Fruit fly (Drosophila melanogaster): ENCODE data around the gene CG6661.

CG6661 gene

dm6 chr3L:14055815-14056516 lies 21.4 kb downstream of the CG6661 start (continued):
- TF ChIP-seq schlank (tag; optimal IDR thresholded peaks at IDR 0.05): no peak
- no peak for TF ChIP-seq CG11695 (GFP tag; IDR thresholded peaks at IDR 0.05)
- TF ChIP-seq CG1832 (GFP tag; optimal IDR thresholded peaks at IDR 0.05): peak; percentile 85
- no peak for TF ChIP-seq CG12155 (GFP tag; optimal IDR thresholded peaks at IDR 0.05)
- no peak for TF ChIP-seq C15 (GFP tag; IDR thresholded peaks at IDR 0.05)
- TF ChIP-seq CG3281 (GFP tag; optimal IDR thresholded peaks at IDR 0.05): no peak
- TF ChIP-seq unpg (GFP tag; optimal IDR thresholded peaks at IDR 0.05): no peak
- no peak for TF ChIP-seq Gug (GFP tag; IDR thresholded peaks at IDR 0.05)
- TF ChIP-seq CG13287 (GFP tag; IDR thresholded peaks at IDR 0.05; ENCODE audit: partially characterized antibody): no peak
- no peak for TF ChIP-seq tx (GFP tag; optimal IDR thresholded peaks at IDR 0.05)
- TF ChIP-seq CG2199 (GFP tag; IDR thresholded peaks at IDR 0.05): peak; percentile 72; the same call in 1 of the 3 replicates
- TF ChIP-seq zen2 (GFP tag; IDR thresholded peaks at IDR 0.05; ENCODE audit: partially characterized antibody): no peak
- no peak for TF ChIP-seq CG2129 (GFP tag; IDR thresholded peaks at IDR 0.05; ENCODE audit: partially characterized antibody)
- TF ChIP-seq CG1647 (GFP tag; optimal IDR thresholded peaks at IDR 0.05): no peak
- TF ChIP-seq odd (GFP tag; optimal IDR thresholded peaks at IDR 0.05): no peak
- TF ChIP-seq NFAT (GFP tag; IDR thresholded peaks at IDR 0.05): no peak
- no peak for TF ChIP-seq ato (GFP tag; IDR thresholded peaks at IDR 0.05; ENCODE audit: partially characterized antibody)
- no peak for TF ChIP-seq ind (GFP tag; optimal IDR thresholded peaks at IDR 0.05)
- TF ChIP-seq cato (GFP tag; optimal IDR thresholded peaks at IDR 0.05; ENCODE audit: borderline replicate concordance): no peak
- TF ChIP-seq luna (GFP tag; optimal IDR thresholded peaks at IDR 0.05): no peak
- no peak for TF ChIP-seq CG4424 (GFP tag; optimal IDR thresholded peaks at IDR 0.05)
- no peak for TF ChIP-seq NfI (GFP tag; optimal IDR thresholded peaks at IDR 0.05)
- TF ChIP-seq CG10462 (GFP tag; optimal IDR thresholded peaks at IDR 0.05): no peak
- no peak for TF ChIP-seq CG10959 (GFP tag; IDR thresholded peaks at IDR 0.05)
- no peak for TF ChIP-seq prd (optimal IDR thresholded peaks at IDR 0.05)
- TF ChIP-seq prd (GFP tag; IDR thresholded peaks at IDR 0.05): no peak
- no peak for TF ChIP-seq lola (GFP tag; optimal IDR thresholded peaks at IDR 0.05)
- no peak for TF ChIP-seq Jarid2 (GFP tag; optimal IDR thresholded peaks at IDR 0.05)
- TF ChIP-seq CG6765 (GFP tag; optimal IDR thresholded peaks at IDR 0.05): no peak
- peak; percentile 57 for TF ChIP-seq CG7987 (GFP tag; optimal IDR thresholded peaks at IDR 0.05)
- TF ChIP-seq gt (GFP tag; IDR thresholded peaks at IDR 0.05): no peak
- no peak for TF ChIP-seq org-1 (GFP tag; optimal IDR thresholded peaks at IDR 0.05)
- no peak for TF ChIP-seq zfh2 (GFP tag; optimal IDR thresholded peaks at IDR 0.05)
- TF ChIP-seq CG5180 (GFP tag; optimal IDR thresholded peaks at IDR 0.05): no peak
- peak; percentile 16 for TF ChIP-seq tup (GFP tag; optimal IDR thresholded peaks at IDR 0.05)
- no peak for TF ChIP-seq CG8388 (GFP tag; optimal IDR thresholded peaks at IDR 0.05)
- TF ChIP-seq CG4360 (GFP tag; IDR thresholded peaks at IDR 0.05): no peak
- no peak for TF ChIP-seq sens-2 (GFP tag; IDR thresholded peaks at IDR 0.05)
- no peak for TF ChIP-seq Hand (GFP tag; optimal IDR thresholded peaks at IDR 0.05)
- TF ChIP-seq D19A (tag; optimal IDR thresholded peaks at IDR 0.05): no peak
- no peak for TF ChIP-seq Mes4 (GFP tag; optimal IDR thresholded peaks at IDR 0.05)
- no peak for TF ChIP-seq CG6654 (GFP tag; optimal IDR thresholded peaks at IDR 0.05)
- TF ChIP-seq Hsf (GFP tag; optimal IDR thresholded peaks at IDR 0.05): no peak
- TF ChIP-seq cg (GFP tag; optimal IDR thresholded peaks at IDR 0.05): no peak
- TF ChIP-seq MTF-1 (GFP tag; optimal IDR thresholded peaks at IDR 0.05; ENCODE audit: borderline replicate concordance): no peak
- TF ChIP-seq lab (GFP tag; optimal IDR thresholded peaks at IDR 0.05): no peak
- TF ChIP-seq CG9437 (GFP tag; optimal IDR thresholded peaks at IDR 0.05): no peak
- TF ChIP-seq Kr (GFP tag; optimal IDR thresholded peaks at IDR 0.05): no peak
- TF ChIP-seq knrl (GFP tag; IDR thresholded peaks at IDR 0.05; ENCODE audit: partially characterized antibody): no peak
- TF ChIP-seq Max (GFP tag; optimal IDR thresholded peaks at IDR 0.05): no peak
